Fruit fly (Drosophila melanogaster) whole organism: ENCODE results near the gene CG31460.

Experiments used
- CG8478 ChIP-seq: fragments of >200 bp; optimal IDR thresholded peaks from 2 replicates; lab custom pipeline; 2018; ENCODE audit warnings: inconsistent platforms
- pan ChIP-seq: fragments of >200 bp; optimal IDR thresholded peaks from 2 replicates; lab custom pipeline; 2017
- psq ChIP-seq: fragments of >200 bp; optimal IDR thresholded peaks from 2 replicates; lab custom pipeline; 2017
- usp ChIP-seq: fragments of >200 bp; optimal IDR thresholded peaks from 2 replicates; lab custom pipeline; 2017; ENCODE audit warnings: missing biosample characterization, missing genetic modification characterization, mixed read lengths

DNA sequence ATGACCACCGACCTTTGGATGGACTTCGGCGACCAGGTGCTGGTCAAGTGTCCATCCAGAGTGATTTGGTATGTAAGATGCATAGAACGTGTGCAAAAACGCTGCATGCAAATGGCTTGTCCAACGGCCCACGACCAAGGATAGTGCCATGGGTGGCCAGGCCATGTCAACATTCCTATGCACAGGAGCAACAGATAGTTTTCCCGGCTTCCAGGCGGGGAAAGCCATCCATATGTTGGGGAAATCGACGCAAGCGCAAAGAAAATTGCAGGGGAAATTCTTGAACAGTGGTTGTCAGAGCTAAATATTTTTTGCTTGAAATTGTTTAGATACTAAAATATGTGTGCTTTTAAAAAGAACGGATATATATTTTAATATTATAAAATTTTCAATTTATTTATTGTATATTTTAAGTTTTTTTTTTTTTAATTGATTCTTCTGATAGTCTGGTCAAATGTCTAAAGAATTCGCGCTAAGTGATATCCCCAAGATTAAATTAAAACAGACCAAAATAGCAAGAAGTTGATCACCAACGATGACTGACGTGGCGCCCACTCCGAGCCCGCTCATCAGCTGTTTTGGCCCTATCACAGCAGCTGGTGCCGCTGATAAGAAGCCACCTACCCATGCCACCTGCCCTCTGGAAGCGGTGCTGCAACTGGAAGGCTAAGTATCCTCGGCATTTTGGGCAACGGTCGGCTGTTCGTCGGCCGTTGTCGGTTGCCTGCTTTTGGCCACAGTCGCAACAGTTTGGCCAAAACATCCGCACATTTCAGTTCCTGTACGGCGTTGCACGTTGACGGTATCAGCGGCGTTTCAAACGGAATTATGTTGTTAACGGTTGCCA lies 15.2 kb downstream of the CG31460 start, which contains the start of gene 5-HT2B:
- TF ChIP-seq psq (no peak), usp (no peak), pan (lab: Kevin White, UChicago) (no peak), CG8478 (lab: Kevin White, UChicago) (no peak)
